Fruit fly (Drosophila melanogaster) whole organism, embryonic: ENCODE data around the gene CG31019.

Experiments
- C15 ChIP-seq: fragments of 200-800 bp; sonication (Bioruptor generic); IDR thresholded peaks from 3 replicates; pipeline ENCODE4 v1.3.6; 2022; ENCODE audit warnings: missing biosample characterization, missing genetic modification characterization
- CG11093 ChIP-seq: fragments of 200-800 bp; sonication (Bioruptor generic); IDR thresholded peaks from 3 replicates; pipeline ENCODE4 v1.3.6; 2022; ENCODE audit warnings: missing biosample characterization, missing genetic modification characterization
- CG11504 ChIP-seq: fragments of 200-800 bp; sonication (Bioruptor generic); optimal IDR thresholded peaks from 3 replicates; lab custom pipeline; 2019; ENCODE audit warnings: missing biosample characterization, mild to moderate bottlenecking, missing genetic modification characterization, moderate library complexity
- CG12769 ChIP-seq: fragments of 200-800 bp; sonication (Bioruptor generic); optimal IDR thresholded peaks from 2 replicates; lab custom pipeline; 2019; ENCODE audit warnings: missing biosample characterization, mild to moderate bottlenecking, missing genetic modification characterization, moderate library complexity
- CG14710 ChIP-seq: fragments of 200-800 bp; sonication (Bioruptor generic); optimal IDR thresholded peaks from 3 replicates; lab custom pipeline; 2019; ENCODE audit warnings: missing biosample characterization, mild to moderate bottlenecking, missing genetic modification characterization, moderate library complexity
- CG18011 ChIP-seq: fragments of 200-800 bp; sonication (Bioruptor generic); optimal IDR thresholded peaks from 2 replicates; lab custom pipeline; 2017; ENCODE audit warnings: missing biosample characterization, missing genetic modification characterization, mild to moderate bottlenecking, moderate library complexity, missing genotype
- CG2120 ChIP-seq: fragments of 200-800 bp; sonication (Bioruptor generic); optimal IDR thresholded peaks from 3 replicates; lab custom pipeline; 2016; ENCODE audit warnings: missing biosample characterization, missing genetic modification characterization
- CG2678 ChIP-seq: fragments of 200-800 bp; sonication (Bioruptor generic); optimal IDR thresholded peaks from 3 replicates; lab custom pipeline; 2019; ENCODE audit warnings: missing biosample characterization, mild to moderate bottlenecking, missing genetic modification characterization, moderate library complexity
- CG30403 ChIP-seq: fragments of 200-800 bp; sonication (Bioruptor generic); optimal IDR thresholded peaks from 3 replicates; lab custom pipeline; 2016; ENCODE audit warnings: missing biosample characterization, missing genetic modification characterization
- CG3163 ChIP-seq: fragments of 200-800 bp; sonication (Bioruptor generic); optimal IDR thresholded peaks from 3 replicates; lab custom pipeline; 2016; ENCODE audit warnings: missing biosample characterization, missing genetic modification characterization
- CG3281 ChIP-seq: fragments of 200-800 bp; sonication (Bioruptor generic); optimal IDR thresholded peaks from 3 replicates; lab custom pipeline; 2017; ENCODE audit warnings: missing biosample characterization, mild to moderate bottlenecking, missing genetic modification characterization
- CG4360 ChIP-seq: fragments of 200-800 bp; sonication (Bioruptor generic); IDR thresholded peaks from 2 replicates; pipeline ENCODE4 v1.3.6; 2022; ENCODE audit warnings: missing biosample characterization, missing genetic modification characterization
- CG6765 ChIP-seq: fragments of 200-800 bp; sonication (Bioruptor generic); optimal IDR thresholded peaks from 3 replicates; lab custom pipeline; 2017; ENCODE audit warnings: missing biosample characterization, mild to moderate bottlenecking, missing genetic modification characterization
- CG7372 ChIP-seq: fragments of 200-800 bp; sonication (Bioruptor generic); IDR thresholded peaks from 2 replicates; pipeline ENCODE4 v1.3.6; 2022; ENCODE audit warnings: missing biosample characterization, missing genetic modification characterization
- CG7556 ChIP-seq: fragments of 200-800 bp; sonication (Bioruptor generic); optimal IDR thresholded peaks from 2 replicates; lab custom pipeline; 2017; ENCODE audit warnings: missing biosample characterization, mild to moderate bottlenecking, missing genetic modification characterization
- Chrac-16 ChIP-seq: fragments of 200-800 bp; sonication (Bioruptor generic); optimal IDR thresholded peaks from 3 replicates; lab custom pipeline; 2016; ENCODE audit warnings: missing biosample characterization, missing genetic modification characterization
- Dll ChIP-seq: fragments of 200-800 bp; sonication (Bioruptor generic); IDR thresholded peaks from 4 replicates; pipeline ENCODE4 v1.3.6; 2022; ENCODE audit warnings: missing biosample characterization, missing genetic modification characterization; ENCODE audit not compliant: partially characterized antibody
- Doc2 ChIP-seq: fragments of 200-800 bp; sonication (Bioruptor generic); IDR thresholded peaks from 2 replicates; pipeline ENCODE4 v1.3.6; 2022; ENCODE audit warnings: missing biosample characterization, missing genetic modification characterization
- NfI ChIP-seq: fragments of 200-800 bp; sonication (Bioruptor generic); optimal IDR thresholded peaks from 3 replicates; lab custom pipeline; 2018; ENCODE audit warnings: missing biosample characterization, mild to moderate bottlenecking, missing genetic modification characterization, moderate library complexity
- Opbp ChIP-seq: fragments of 200-800 bp; sonication (Bioruptor generic); IDR thresholded peaks from 3 replicates; pipeline ENCODE4 v1.3.6; 2022; ENCODE audit warnings: missing biosample characterization, missing genetic modification characterization; ENCODE audit not compliant: partially characterized antibody
- Trl ChIP-seq, 3 experiments: fragments of >200 bp in 2 of 3; fragments of 200-800 bp in 1 of 3; sonication (Bioruptor generic) in 1 of 3; optimal IDR thresholded peaks; 2 replicates in 1 of 3; 3 replicates in 2 of 3; lab custom pipeline; 2016 to 2017; ENCODE audit warnings: missing biosample characterization in 1 of 3, missing genetic modification characterization in 1 of 3
- abd-A ChIP-seq: fragments of 200-800 bp; sonication (Bioruptor generic); optimal IDR thresholded peaks from 3 replicates; lab custom pipeline; 2019; ENCODE audit warnings: missing biosample characterization, mild to moderate bottlenecking, missing genetic modification characterization, moderate library complexity
- caup ChIP-seq: fragments of 200-800 bp; sonication (Bioruptor generic); optimal IDR thresholded peaks from 3 replicates; lab custom pipeline; 2017; ENCODE audit warnings: missing biosample characterization, mild to moderate bottlenecking, missing genetic modification characterization, moderate library complexity; ENCODE audit not compliant: severe bottlenecking
- cg ChIP-seq: fragments of 200-800 bp; sonication (Bioruptor generic); optimal IDR thresholded peaks from 3 replicates; lab custom pipeline; 2019; ENCODE audit warnings: missing biosample characterization, mild to moderate bottlenecking, missing genetic modification characterization, moderate library complexity
- chinmo ChIP-seq: fragments of 200-800 bp; sonication (Bioruptor generic); IDR thresholded peaks from 4 replicates; pipeline ENCODE4 v1.3.6; 2022; ENCODE audit warnings: missing biosample characterization, missing genetic modification characterization; ENCODE audit not compliant: partially characterized antibody
- ci ChIP-seq: fragments of 200-800 bp; sonication (Bioruptor generic); IDR thresholded peaks from 3 replicates; pipeline ENCODE4 v1.3.6; 2022; ENCODE audit warnings: missing biosample characterization, missing genetic modification characterization
- grau ChIP-seq: fragments of 200-800 bp; optimal IDR thresholded peaks from 3 replicates; lab custom pipeline; 2019; ENCODE audit warnings: missing biosample characterization, mild to moderate bottlenecking, missing genetic modification characterization, moderate library complexity
- klu ChIP-seq: fragments of 200-800 bp; sonication (Bioruptor generic); IDR thresholded peaks from 2 replicates; pipeline ENCODE4 v1.3.6; 2022; ENCODE audit warnings: missing biosample characterization, missing genetic modification characterization
- lmd ChIP-seq: fragments of 200-800 bp; sonication (Bioruptor generic); IDR thresholded peaks from 2 replicates; pipeline ENCODE4 v1.3.6; 2022; ENCODE audit warnings: missing biosample characterization, missing genetic modification characterization
- mam ChIP-seq: fragments of 200-800 bp; sonication (Bioruptor generic); optimal IDR thresholded peaks from 3 replicates; lab custom pipeline; 2016; ENCODE audit warnings: missing biosample characterization, missing genetic modification characterization
- onecut ChIP-seq: fragments of 200-800 bp; sonication (Bioruptor generic); IDR thresholded peaks from 2 replicates; pipeline ENCODE4 v1.3.6; 2022; ENCODE audit warnings: missing biosample characterization, missing genetic modification characterization
- org-1 ChIP-seq: fragments of 200-800 bp; sonication (Bioruptor generic); optimal IDR thresholded peaks from 2 replicates; lab custom pipeline; 2017; ENCODE audit warnings: missing biosample characterization, missing genetic modification characterization
- otp ChIP-seq: fragments of 200-800 bp; sonication (Bioruptor generic); IDR thresholded peaks from 3 replicates; pipeline ENCODE4, ENCODE4 v1.3.6; 2022; ENCODE audit warnings: missing biosample characterization, missing genetic modification characterization
- p53 ChIP-seq: fragments of 200-800 bp; sonication (Bioruptor generic); optimal IDR thresholded peaks from 2 replicates; lab custom pipeline; 2016; ENCODE audit warnings: missing biosample characterization, missing genetic modification characterization
- schlank ChIP-seq: fragments of 200-800 bp; sonication (Bioruptor generic); optimal IDR thresholded peaks from 2 replicates; lab custom pipeline; 2018; ENCODE audit warnings: missing biosample characterization, mild to moderate bottlenecking, missing genetic modification characterization
- scrt ChIP-seq: fragments of 200-800 bp; sonication (Bioruptor generic); optimal IDR thresholded peaks from 2 replicates; lab custom pipeline; 2018; ENCODE audit warnings: missing biosample characterization, mild to moderate bottlenecking, missing genetic modification characterization, moderate library complexity
- sd ChIP-seq: fragments of 200-800 bp; sonication (Bioruptor generic); optimal IDR thresholded peaks from 3 replicates; lab custom pipeline; 2018; ENCODE audit warnings: missing biosample characterization, mild to moderate bottlenecking, missing genetic modification characterization, moderate library complexity
- sob ChIP-seq: fragments of 200-800 bp; sonication (Bioruptor generic); IDR thresholded peaks from 2 replicates; pipeline ENCODE4 v1.3.6; 2022; ENCODE audit warnings: missing biosample characterization, missing genetic modification characterization
- tin ChIP-seq: fragments of 200-800 bp; sonication (Bioruptor generic); optimal IDR thresholded peaks from 3 replicates; lab custom pipeline; 2016; ENCODE audit warnings: missing biosample characterization, missing genetic modification characterization
- trem ChIP-seq: fragments of 200-800 bp; optimal IDR thresholded peaks from 3 replicates; lab custom pipeline; 2019; ENCODE audit warnings: missing biosample characterization, mild to moderate bottlenecking, missing genetic modification characterization, moderate library complexity

The CG31019 gene

dm6 chr3R:30550044-30550443, 46.8 kb upstream of the CG31019 start (continued):
- TF ChIP-seq CG4360 (GFP tag; lab: Robert Waterston, UW) (no peak), org-1 (GFP tag; lab: Kevin White, UChicago) (peak; percentile 22), caup (GFP tag; lab: Kevin White, UChicago) (peak; percentile 24), CG14710 (tag; lab: Kevin White, UChicago) (no peak), Doc2 (GFP tag; lab: Robert Waterston, UW) (no peak), onecut (GFP tag; lab: Robert Waterston, UW) (no peak), trem (tag; lab: Kevin White, UChicago) (no peak), CG6765 (GFP tag; lab: Kevin White, UChicago) (peak; percentile 11), CG2120 (GFP tag; lab: Kevin White, UChicago) (peak; percentile 58), mam (GFP tag; lab: Kevin White, UChicago) (peak; percentile 47), abd-A (tag; lab: Kevin White, UChicago) (peak; percentile 44), Dll (no peak), tin (GFP tag; lab: Kevin White, UChicago) (no peak), CG12769 (peak; percentile 50), CG7556 (GFP tag; lab: Kevin White, UChicago) (peak; percentile 41), CG3281 (GFP tag; lab: Kevin White, UChicago) (peak; percentile 25), schlank (tag; lab: Kevin White, UChicago) (no peak), CG30403 (peak; percentile 1), Chrac-16 (GFP tag; lab: Kevin White, UChicago) (no peak), sob (GFP tag; lab: Robert Waterston, UW) (peak; percentile 34; the same call in 1 of the 2 replicates), CG11504 (tag; lab: Kevin White, UChicago) (peak; percentile 35), lmd (0 out of 2 replicates have a peak, but pooled peaks have one; percentile 28), scrt (GFP tag; lab: Kevin White, UChicago) (no peak), grau (tag; lab: Kevin White, UChicago) (peak; percentile 30), CG18011 (GFP tag; lab: Kevin White, UChicago) (no peak)
- TF ChIP-seq, all 482 proteins: peak for 63

dm6 chr3R:30552548-30552947, 44.3 kb upstream of the CG31019 start:
- TF ChIP-seq Opbp (GFP tag; lab: Robert Waterston, UW) (no peak), C15 (GFP tag; lab: Robert Waterston, UW) (no peak), NfI (GFP tag; lab: Kevin White, UChicago) (peak; percentile 16), chinmo (GFP tag; lab: Robert Waterston, UW) (0 out of 4 replicates have a peak, but pooled peaks have one; percentile 27), CG7372 (peak; percentile 60; the same call in 1 of the 2 replicates), CG3163 (GFP tag; lab: Kevin White, UChicago) (peak; percentile 85), Trl (optimal IDR thresholded peaks at IDR 0.05; lab: Kevin White, UChicago) (peak in 1 of 2 experiments; percentile 50), Trl (GFP tag; optimal IDR thresholded peaks at IDR 0.05; lab: Kevin White, UChicago) (no peak), CG2678 (no peak), cg (GFP tag; lab: Kevin White, UChicago) (peak; percentile 57), p53 (GFP tag; lab: Kevin White, UChicago) (no peak), ci (GFP tag; lab: Robert Waterston, UW) (0 out of 3 replicates have a peak, but pooled peaks have one; percentile 15), otp (no peak), klu (no peak), sd (tag; lab: Kevin White, UChicago) (peak; percentile 29), CG11093 (no peak)
